Worm (Caenorhabditis elegans) whole organism, L2 larva: ENCODE data around the gene mvk-1.

ENCODE experiments used
- C34F6.9 ChIP-seq: fragments of 150-350 bp; optimal IDR thresholded peaks from 2 replicates; lab custom pipeline; 2014; ENCODE audit warnings: missing biosample characterization, missing genetic modification characterization
- F13H6.1 ChIP-seq: sonication (generic microtip); optimal IDR thresholded peaks from 2 replicates; lab custom pipeline; 2016; ENCODE audit warnings: missing genetic modification characterization, missing compliant biosample characterization
- R02D3.7 ChIP-seq: fragments of 150-350 bp; optimal IDR thresholded peaks from 2 replicates; lab custom pipeline; 2014; ENCODE audit warnings: missing biosample characterization, missing genetic modification characterization
- Y55F3AM.14 ChIP-seq: fragments of 200-800 bp; sonication (Bioruptor generic); optimal IDR thresholded peaks from 2 replicates; lab custom pipeline; 2018; ENCODE audit warnings: mild to moderate bottlenecking, missing genetic modification characterization, missing compliant biosample characterization
- alr-1 ChIP-seq: fragments of 150-350 bp; optimal IDR thresholded peaks from 2 replicates; lab custom pipeline; 2014; ENCODE audit warnings: missing biosample characterization, missing genetic modification characterization
- aly-2 ChIP-seq: fragments of 150-350 bp; optimal IDR thresholded peaks from 2 replicates; lab custom pipeline; 2014; ENCODE audit warnings: missing biosample characterization, missing genetic modification characterization
- blmp-1 ChIP-seq: sonication (generic microtip); optimal IDR thresholded peaks from 2 replicates; lab custom pipeline; 2017; ENCODE audit warnings: missing genetic modification characterization, mild to moderate bottlenecking, missing compliant biosample characterization, antibody characterized with exemption, moderate library complexity; ENCODE audit not compliant: insufficient read depth
- ceh-16 ChIP-seq: fragments of 150-350 bp; optimal IDR thresholded peaks from 2 replicates; lab custom pipeline; 2014; ENCODE audit warnings: missing biosample characterization, missing genetic modification characterization
- ceh-82 ChIP-seq: fragments of 150-350 bp; optimal IDR thresholded peaks from 2 replicates; lab custom pipeline; 2014; ENCODE audit warnings: missing biosample characterization, missing genetic modification characterization
- crh-2 ChIP-seq: sonication (generic microtip); optimal IDR thresholded peaks from 2 replicates; lab custom pipeline; 2017; ENCODE audit warnings: missing biosample characterization, missing genetic modification characterization
- dmd-4 ChIP-seq: sonication (generic microtip); optimal IDR thresholded peaks from 2 replicates; lab custom pipeline; 2017; ENCODE audit warnings: missing biosample characterization, missing genetic modification characterization
- egl-27 ChIP-seq: sonication (generic microtip); optimal IDR thresholded peaks from 3 replicates; lab custom pipeline; 2017; ENCODE audit warnings: missing biosample characterization, missing genetic modification reagents, missing genetic modification characterization
- elt-1 ChIP-seq: fragments of 150-350 bp; optimal IDR thresholded peaks from 2 replicates; lab custom pipeline; 2014; ENCODE audit warnings: missing biosample characterization, missing genetic modification characterization
- elt-3 ChIP-seq: sonication (generic microtip); optimal IDR thresholded peaks from 2 replicates; lab custom pipeline; 2017; ENCODE audit warnings: missing biosample characterization, missing genetic modification characterization
- fos-1 ChIP-seq: fragments of 150-350 bp; optimal IDR thresholded peaks from 2 replicates; lab custom pipeline; 2014; ENCODE audit warnings: missing biosample characterization, missing genetic modification characterization
- gmeb-1 ChIP-seq: fragments of 150-350 bp; optimal IDR thresholded peaks from 2 replicates; lab custom pipeline; 2014; ENCODE audit warnings: missing biosample characterization, missing genetic modification characterization
- lin-11 ChIP-seq: fragments of 150-350 bp; sonication (generic microtip); optimal IDR thresholded peaks from 2 replicates; lab custom pipeline; 2014; ENCODE audit warnings: missing biosample characterization, missing genetic modification characterization, inconsistent platforms, mixed read lengths
- lin-13 ChIP-seq: fragments of 150-350 bp; optimal IDR thresholded peaks from 2 replicates; lab custom pipeline; 2014; ENCODE audit warnings: missing biosample characterization, missing genetic modification reagents, missing genetic modification characterization
- lin-39 ChIP-seq: fragments of 150-350 bp; optimal IDR thresholded peaks from 2 replicates; lab custom pipeline; 2014; ENCODE audit warnings: missing biosample characterization, missing genetic modification reagents, missing genetic modification characterization
- lsy-2 ChIP-seq, 2 experiments: fragments of 150-350 bp in 1 of 2; sonication (generic microtip) in 1 of 2; optimal IDR thresholded peaks; 2 replicates each; lab custom pipeline; 2014 to 2017; ENCODE audit warnings: missing biosample characterization in 2 of 2, missing genetic modification characterization in 2 of 2
- mab-5 ChIP-seq: fragments of 150-350 bp; optimal IDR thresholded peaks from 2 replicates; lab custom pipeline; 2014; ENCODE audit warnings: missing biosample characterization, missing genetic modification characterization
- mbf-1 ChIP-seq: sonication (generic microtip); optimal IDR thresholded peaks from 2 replicates; lab custom pipeline; 2017; ENCODE audit warnings: missing biosample characterization, missing genetic modification characterization
- mdl-1 ChIP-seq, 2 experiments: fragments of 150-350 bp in 1 of 2; sonication (generic microtip) in 1 of 2; optimal IDR thresholded peaks; 2 replicates each; lab custom pipeline; 2017; ENCODE audit warnings: missing biosample characterization in 2 of 2, missing genetic modification characterization in 2 of 2
- nhr-11 ChIP-seq: fragments of 150-350 bp; optimal IDR thresholded peaks from 2 replicates; lab custom pipeline; 2014; ENCODE audit warnings: missing biosample characterization, missing genetic modification characterization
- nhr-12 ChIP-seq: fragments of 150-350 bp; optimal IDR thresholded peaks from 2 replicates; lab custom pipeline; 2014; ENCODE audit warnings: missing biosample characterization, missing genetic modification characterization
- nhr-129 ChIP-seq: fragments of 150-350 bp; optimal IDR thresholded peaks from 2 replicates; lab custom pipeline; 2014; ENCODE audit warnings: missing biosample characterization, missing genetic modification characterization
- nhr-21 ChIP-seq: fragments of 150-350 bp; optimal IDR thresholded peaks from 2 replicates; lab custom pipeline; 2014; ENCODE audit warnings: missing biosample characterization, missing genetic modification characterization
- nhr-23 ChIP-seq: fragments of 150-350 bp; optimal IDR thresholded peaks from 2 replicates; lab custom pipeline; 2014; ENCODE audit warnings: missing biosample characterization, missing genetic modification reagents, missing genetic modification characterization
- nhr-237 ChIP-seq: fragments of 150-350 bp; optimal IDR thresholded peaks from 2 replicates; lab custom pipeline; 2014; ENCODE audit warnings: missing biosample characterization, missing genetic modification characterization
- nhr-25 ChIP-seq: fragments of 150-350 bp; sonication (generic microtip); optimal IDR thresholded peaks from 3 replicates; lab custom pipeline; 2014; ENCODE audit warnings: missing biosample characterization, missing genetic modification characterization
- nhr-77 ChIP-seq: fragments of 150-350 bp; optimal IDR thresholded peaks from 2 replicates; lab custom pipeline; 2014; ENCODE audit warnings: missing biosample characterization, missing genetic modification characterization
- peb-1 ChIP-seq: fragments of 150-350 bp; optimal IDR thresholded peaks from 2 replicates; lab custom pipeline; 2014; ENCODE audit warnings: missing biosample characterization, missing genetic modification characterization
- sem-4 ChIP-seq: fragments of 150-350 bp; optimal IDR thresholded peaks from 2 replicates; lab custom pipeline; 2014; ENCODE audit warnings: missing biosample characterization, missing genetic modification reagents, missing genetic modification characterization
- skn-1 ChIP-seq: sonication (generic microtip); optimal IDR thresholded peaks from 2 replicates; lab custom pipeline; 2017; ENCODE audit warnings: missing biosample characterization, missing genetic modification characterization
- sma-3 ChIP-seq: sonication (generic microtip); optimal IDR thresholded peaks from 2 replicates; lab custom pipeline; 2016; ENCODE audit warnings: missing genetic modification reagents, missing genetic modification characterization, missing compliant biosample characterization
- sma-9 ChIP-seq, 2 experiments: fragments of 150-350 bp in 1 of 2; sonication (generic microtip) in 1 of 2; optimal IDR thresholded peaks; 2 replicates each; lab custom pipeline; 2014 to 2016; ENCODE audit warnings: missing genetic modification characterization in 2 of 2, mild to moderate bottlenecking in 1 of 2, missing biosample characterization in 1 of 2, missing compliant biosample characterization in 1 of 2, missing genetic modification reagents in 1 of 2, moderate library complexity in 1 of 2
- unc-39 ChIP-seq: fragments of 150-350 bp; optimal IDR thresholded peaks from 2 replicates; lab custom pipeline; 2014; ENCODE audit warnings: missing biosample characterization, missing genetic modification characterization
- unc-55 ChIP-seq: fragments of 150-350 bp; sonication (generic microtip); optimal IDR thresholded peaks from 3 replicates; lab custom pipeline; 2014; ENCODE audit warnings: missing biosample characterization, missing genetic modification reagents, missing genetic modification characterization
- unc-62 ChIP-seq: fragments of 150-350 bp; optimal IDR thresholded peaks from 2 replicates; lab custom pipeline; 2014; ENCODE audit warnings: missing biosample characterization, missing genetic modification reagents, missing genetic modification characterization
- zag-1 ChIP-seq: fragments of 150-350 bp; optimal IDR thresholded peaks from 2 replicates; lab custom pipeline; 2014; ENCODE audit warnings: missing biosample characterization, missing genetic modification characterization
- ztf-1 ChIP-seq: fragments of 200-800 bp; sonication (Bioruptor generic); conservative IDR thresholded peaks from 2 replicates; pipeline ENCODE4 v1.3.6; 2022; ENCODE audit warnings: missing genetic modification characterization, missing compliant biosample characterization
- ztf-4 ChIP-seq: fragments of 150-350 bp; optimal IDR thresholded peaks from 2 replicates; lab custom pipeline; 2014; ENCODE audit warnings: missing biosample characterization, missing genetic modification characterization

mvk-1 gene

ce11 chrIII:6140818-6141217 is 4.7 kb upstream of the mvk-1 start:
- TF ChIP-seq nhr-129 (tag; lab: Kevin White, UChicago) = no peak
- no peak for TF ChIP-seq R02D3.7 (tag; lab: Kevin White, UChicago)
- no peak for TF ChIP-seq F13H6.1 (tag; lab: Kevin White, UChicago)
- TF ChIP-seq nhr-11 (tag; lab: Kevin White, UChicago) = no peak
- no peak for TF ChIP-seq alr-1 (tag; lab: Kevin White, UChicago)

ce11 chrIII:6139932-6140612 is 4.0 kb upstream of the mvk-1 start:
- TF ChIP-seq nhr-12 (no peak), sma-9 (GFP tag; optimal IDR thresholded peaks at IDR 0.05; lab: Kevin White, UChicago) (peak; percentile 45), sma-9 (tag; optimal IDR thresholded peaks at IDR 0.05; lab: Kevin White, UChicago) (no peak), R02D3.7 (tag; lab: Kevin White, UChicago) (no peak), unc-55 (GFP tag; lab: Kevin White, UChicago) (peak; percentile 60), zag-1 (tag; lab: Kevin White, UChicago) (peak; percentile 55), F13H6.1 (tag; lab: Kevin White, UChicago) (peak; percentile 53), crh-2 (peak; percentile 59), lin-13 (GFP tag; lab: Kevin White, UChicago) (no peak), sma-3 (GFP tag; lab: Kevin White, UChicago) (no peak), lin-39 (tag; lab: Kevin White, UChicago) (no peak), mbf-1 (tag; lab: Kevin White, UChicago) (no peak), C34F6.9 (tag; lab: Kevin White, UChicago) (peak; percentile 48), unc-62 (GFP tag; lab: Kevin White, UChicago) (no peak), egl-27 (no peak), nhr-237 (tag; lab: Kevin White, UChicago) (no peak), nhr-11 (tag; lab: Kevin White, UChicago) (no peak), sem-4 (tag; lab: Kevin White, UChicago) (peak; percentile 14), ztf-1 (GFP tag; lab: Robert Waterston, UW) (no peak), mab-5 (tag; lab: Kevin White, UChicago) (no peak), nhr-21 (tag; lab: Kevin White, UChicago) (no peak), lsy-2 (tag; optimal IDR thresholded peaks at IDR 0.05; lab: Kevin White, UChicago) (peak in 1 of 2 experiments; percentile 12), Y55F3AM.14 (GFP tag; lab: Kevin White, UChicago) (no peak), nhr-129 (tag; lab: Kevin White, UChicago) (peak; percentile 14), aly-2 (tag; lab: Kevin White, UChicago) (no peak), peb-1 (tag; lab: Kevin White, UChicago) (no peak), nhr-77 (tag; lab: Kevin White, UChicago) (no peak), nhr-23 (no peak)
- TF ChIP-seq, all 48 proteins: peak for 9

ce11 chrIII:6139328-6139727 is 3.2 kb upstream of the mvk-1 start:
- TF ChIP-seq sma-3 (GFP tag; lab: Kevin White, UChicago) (no peak), mab-5 (tag; lab: Kevin White, UChicago) (no peak), mdl-1 (tag; optimal IDR thresholded peaks at IDR 0.05; lab: Kevin White, UChicago) (peak in 1 of 2 experiments; percentile 18), sma-9 (GFP tag; optimal IDR thresholded peaks at IDR 0.05; lab: Kevin White, UChicago) (peak; percentile 28), sma-9 (tag; optimal IDR thresholded peaks at IDR 0.05; lab: Kevin White, UChicago) (no peak), lsy-2 (tag; optimal IDR thresholded peaks at IDR 0.05; lab: Kevin White, UChicago) (no peak), unc-55 (GFP tag; lab: Kevin White, UChicago) (peak; percentile 45), ztf-4 (no peak), zag-1 (tag; lab: Kevin White, UChicago) (peak; percentile 9)

- TF ChIP-seq sem-4 (tag; lab: Kevin White, UChicago) (no peak), lin-39 (tag; lab: Kevin White, UChicago) (no peak), alr-1 (tag; lab: Kevin White, UChicago) (no peak), crh-2 (no peak), zag-1 (tag; lab: Kevin White, UChicago) (no peak), ceh-16 (tag; lab: Kevin White, UChicago) (no peak), nhr-23 (no peak), elt-1 (no peak), lsy-2 (tag; optimal IDR thresholded peaks at IDR 0.05; lab: Kevin White, UChicago) (peak in 1 of 2 experiments; percentile 18), mab-5 (tag; lab: Kevin White, UChicago) (no peak), F13H6.1 (tag; lab: Kevin White, UChicago) (peak; percentile 82), dmd-4 (tag; lab: Kevin White, UChicago) (no peak), nhr-25 (tag; lab: Kevin White, UChicago) (no peak), nhr-129 (tag; lab: Kevin White, UChicago) (peak; percentile 23), blmp-1 (no peak), aly-2 (tag; lab: Kevin White, UChicago) (no peak), egl-27 (no peak), unc-39 (tag; lab: Kevin White, UChicago) (no peak), nhr-11 (tag; lab: Kevin White, UChicago) (no peak), lin-11 (tag; lab: Kevin White, UChicago) (no peak), skn-1 (no peak), C34F6.9 (tag; lab: Kevin White, UChicago) (peak; percentile 32), ceh-82 (no peak), elt-3 (tag; lab: Kevin White, UChicago) (no peak), sma-3 (GFP tag; lab: Kevin White, UChicago) (no peak), gmeb-1 (tag; lab: Kevin White, UChicago) (no peak), R02D3.7 (tag; lab: Kevin White, UChicago) (no peak), fos-1 (tag; lab: Kevin White, UChicago) (no peak), peb-1 (tag; lab: Kevin White, UChicago) (no peak)
These were observed 2.4 kb upstream of the mvk-1 start for ce11 chrIII:6138457-6138856.
